Fruit fly (Drosophila melanogaster): ENCODE data around the gene S1P.

DNA sequence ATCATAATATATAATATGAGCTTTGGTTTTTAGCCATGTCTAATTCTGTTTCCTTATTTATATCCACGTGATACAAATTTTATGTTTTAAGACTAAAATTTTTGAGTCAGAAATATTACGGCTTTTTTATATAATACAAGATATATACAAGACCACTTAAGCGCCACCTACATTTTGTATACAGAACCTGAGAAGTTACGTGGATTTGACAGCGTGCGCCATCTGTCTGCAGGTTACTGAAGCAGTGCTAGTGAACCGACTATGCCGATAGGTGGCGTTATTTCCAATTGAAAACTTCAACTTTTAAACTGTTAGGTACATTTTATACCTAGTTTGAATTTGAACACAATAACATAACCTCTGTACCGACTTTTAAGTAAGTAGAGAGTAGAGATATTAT, 35.6 kb upstream of the S1P start:
- TF ChIP-seq psq (optimal IDR thresholded peaks at IDR 0.05) = no peak
- no peak for TF ChIP-seq insv (optimal IDR thresholded peaks at IDR 0.05)
- TF ChIP-seq Myc (optimal IDR thresholded peaks at IDR 0.05) = no peak
- no peak for TF ChIP-seq Sin3A (optimal IDR thresholded peaks at IDR 0.05)
- TF ChIP-seq h (optimal IDR thresholded peaks at IDR 0.05) = no peak
- no peak for TF ChIP-seq ttk (optimal IDR thresholded peaks at IDR 0.05)

Measured in Kc167 (cell line).